Worm (Caenorhabditis elegans) whole organism, L3 larva: ENCODE data around the gene mtm-6.
"Not testable (repeated sequence)": the region's sequence is repeated elsewhere in the genome, so short reads cannot be mapped to it uniquely, and the experiment has no call there.

ENCODE experiments used
- R02D3.7 ChIP-seq: fragments of 150-350 bp; optimal IDR thresholded peaks from 2 replicates; lab custom pipeline; 2014; ENCODE audit warnings: missing biosample characterization, missing genetic modification characterization
- ZK546.5 ChIP-seq: sonication (generic microtip); optimal IDR thresholded peaks from 2 replicates; lab custom pipeline; 2017; ENCODE audit warnings: missing biosample characterization, missing genetic modification characterization
- aly-2 ChIP-seq: fragments of 150-350 bp; optimal IDR thresholded peaks from 2 replicates; lab custom pipeline; 2014; ENCODE audit warnings: missing biosample characterization, missing genetic modification characterization
- ceh-16 ChIP-seq: sonication (generic microtip); optimal IDR thresholded peaks from 2 replicates; lab custom pipeline; 2017; ENCODE audit warnings: missing biosample characterization, missing genetic modification characterization
- ceh-82 ChIP-seq: fragments of 150-350 bp; optimal IDR thresholded peaks from 2 replicates; lab custom pipeline; 2014; ENCODE audit warnings: missing biosample characterization, missing genetic modification characterization
- ceh-9 ChIP-seq: sonication (generic microtip); optimal IDR thresholded peaks from 2 replicates; lab custom pipeline; 2018; ENCODE audit warnings: missing biosample characterization, missing genetic modification characterization
- egl-5 ChIP-seq: fragments of 150-350 bp; optimal IDR thresholded peaks from 2 replicates; lab custom pipeline; 2017; ENCODE audit warnings: missing biosample characterization, missing genetic modification reagents, missing genetic modification characterization, inconsistent platforms
- elt-1 ChIP-seq: fragments of 150-350 bp; optimal IDR thresholded peaks from 2 replicates; lab custom pipeline; 2014; ENCODE audit warnings: missing biosample characterization, missing genetic modification characterization
- fkh-10 ChIP-seq: sonication (generic microtip); optimal IDR thresholded peaks from 2 replicates; lab custom pipeline; 2017; ENCODE audit warnings: missing biosample characterization, missing genetic modification reagents, missing genetic modification characterization
- fkh-2 ChIP-seq: fragments of 150-350 bp; optimal IDR thresholded peaks from 2 replicates; lab custom pipeline; 2014; ENCODE audit warnings: missing biosample characterization, missing genetic modification reagents, missing genetic modification characterization
- hmg-11 ChIP-seq: sonication (generic microtip); optimal IDR thresholded peaks from 2 replicates; lab custom pipeline; 2016; ENCODE audit warnings: missing genetic modification characterization, missing compliant biosample characterization
- lin-39 ChIP-seq: fragments of 150-350 bp; optimal IDR thresholded peaks from 2 replicates; lab custom pipeline; 2018; ENCODE audit warnings: missing biosample characterization, missing genetic modification reagents, missing genetic modification characterization
- nhr-23 ChIP-seq: fragments of 150-350 bp; optimal IDR thresholded peaks from 2 replicates; lab custom pipeline; 2014; ENCODE audit warnings: missing biosample characterization, missing genetic modification reagents, missing genetic modification characterization
- nhr-25 ChIP-seq: sonication (generic microtip); optimal IDR thresholded peaks from 2 replicates; lab custom pipeline; 2017; ENCODE audit warnings: missing biosample characterization, missing genetic modification characterization
- nhr-43 ChIP-seq: sonication (generic microtip); optimal IDR thresholded peaks from 2 replicates; lab custom pipeline; 2016; ENCODE audit warnings: mild to moderate bottlenecking, missing genetic modification characterization, missing compliant biosample characterization; ENCODE audit not compliant: poor library complexity, severe bottlenecking
- nhr-76 ChIP-seq: fragments of 150-350 bp; sonication (generic microtip); optimal IDR thresholded peaks from 5 replicates; lab custom pipeline; 2014; ENCODE audit warnings: missing biosample characterization, missing genetic modification characterization
- nhr-77 ChIP-seq: fragments of 150-350 bp; optimal IDR thresholded peaks from 2 replicates; lab custom pipeline; 2014; ENCODE audit warnings: missing biosample characterization, missing genetic modification characterization
- pha-4 ChIP-seq: fragments of 150-350 bp; optimal IDR thresholded peaks from 2 replicates; lab custom pipeline; 2014; ENCODE audit warnings: missing biosample characterization, missing genetic modification reagents, missing genetic modification characterization
- sea-2 ChIP-seq: fragments of 150-350 bp; sonication (generic microtip); optimal IDR thresholded peaks from 4 replicates; lab custom pipeline; 2014; ENCODE audit warnings: missing biosample characterization, missing genetic modification reagents, missing genetic modification characterization
- skn-1 ChIP-seq: fragments of 150-350 bp; optimal IDR thresholded peaks from 2 replicates; lab custom pipeline; 2014; ENCODE audit warnings: missing biosample characterization, missing genetic modification characterization
- tbx-2 ChIP-seq: sonication (generic microtip); optimal IDR thresholded peaks from 2 replicates; lab custom pipeline; 2016; ENCODE audit warnings: mild to moderate bottlenecking, missing genetic modification characterization, missing compliant biosample characterization
- unc-39 ChIP-seq: sonication (generic microtip); optimal IDR thresholded peaks from 4 replicates; lab custom pipeline; 2017; ENCODE audit warnings: missing biosample characterization, missing genetic modification characterization
- unc-62 ChIP-seq: fragments of 150-350 bp; sonication (generic microtip); optimal IDR thresholded peaks from 4 replicates; lab custom pipeline; 2014; ENCODE audit warnings: missing biosample characterization, missing genetic modification reagents, missing genetic modification characterization
- ztf-4 ChIP-seq: fragments of 150-350 bp; optimal IDR thresholded peaks from 2 replicates; lab custom pipeline; 2014; ENCODE audit warnings: missing biosample characterization, missing genetic modification characterization

mtm-6 gene

DNA sequence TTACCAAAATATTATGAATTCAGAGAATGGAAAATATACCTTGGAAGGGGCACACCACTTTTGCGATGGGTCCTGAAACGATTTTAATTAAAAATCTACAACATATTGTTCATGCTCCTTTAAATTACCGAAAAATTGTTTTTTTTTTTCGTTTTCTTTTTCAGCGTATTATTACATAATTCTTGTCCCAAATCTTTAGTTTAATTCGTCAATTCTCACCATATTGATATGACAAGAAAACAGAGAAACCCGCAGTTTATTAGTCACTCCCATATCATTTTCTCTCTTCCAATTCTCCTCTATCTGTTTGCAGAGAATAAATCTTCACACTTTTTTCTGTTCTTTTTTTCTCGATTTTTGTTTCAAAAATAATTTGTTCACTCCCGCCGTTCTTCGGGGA is 48.4 kb downstream of the mtm-6 start, which contains the start of gene F11F1.1:
Gene F11F1.1 (plus strand): TSS at position 301 of the 400 bp plus-strand sequence.
- no peak for TF ChIP-seq fkh-2 (tag; lab: Kevin White, UChicago)
- no peak for TF ChIP-seq nhr-76 (tag; lab: Kevin White, UChicago)
- TF ChIP-seq aly-2 (tag; lab: Kevin White, UChicago): no peak
- no peak for TF ChIP-seq unc-62 (GFP tag; lab: Kevin White, UChicago)
- TF ChIP-seq pha-4 (tag; lab: Kevin White, UChicago): no peak
- TF ChIP-seq nhr-77 (tag; lab: Kevin White, UChicago): no peak
- TF ChIP-seq ztf-4 (tag; lab: Kevin White, UChicago): no peak
- TF ChIP-seq nhr-25 (tag; lab: Kevin White, UChicago): no peak
- TF ChIP-seq lin-39: no peak
- TF ChIP-seq R02D3.7 (tag; lab: Kevin White, UChicago): no peak
- TF ChIP-seq, all 47 proteins: peak for 0

DNA sequence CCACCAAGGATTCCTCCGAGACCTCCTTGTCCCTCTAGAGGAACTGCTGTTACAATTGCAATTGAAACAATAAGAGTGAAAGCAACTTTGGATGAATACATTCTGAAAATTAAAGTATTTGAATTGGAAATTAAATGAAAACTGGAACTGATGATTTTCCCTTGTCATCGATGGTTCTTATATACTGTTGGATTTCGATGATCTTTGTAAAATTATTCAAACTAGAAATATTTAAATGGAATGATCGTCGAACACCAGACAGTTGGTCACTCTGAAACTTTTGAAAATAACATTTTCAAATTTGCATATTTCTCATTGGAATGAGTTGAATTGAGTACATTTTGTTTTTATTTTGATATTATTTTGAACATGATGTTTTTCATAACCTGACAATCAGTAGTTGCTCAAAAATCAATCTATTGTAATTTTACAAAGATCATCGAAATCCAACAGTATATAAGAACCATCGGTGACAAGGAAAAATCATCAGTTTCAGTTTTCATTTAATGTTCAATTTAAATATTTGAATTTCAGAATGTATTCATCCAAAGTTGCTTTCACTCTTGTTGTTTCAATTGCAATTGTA is 54.9 kb downstream of the mtm-6 start, which contains the start of the genes srlf-9 and srlf-10:
Gene srlf-9 (minus strand): TSS at position 101 of the 586 bp plus-strand sequence.
Gene srlf-10 (plus strand): TSS at position 536 of the 586 bp plus-strand sequence.
- TF ChIP-seq tbx-2 (tag; lab: Kevin White, UChicago); nhr-23; ceh-82 (tag; lab: Kevin White, UChicago): not testable (repeated sequence)

DNA sequence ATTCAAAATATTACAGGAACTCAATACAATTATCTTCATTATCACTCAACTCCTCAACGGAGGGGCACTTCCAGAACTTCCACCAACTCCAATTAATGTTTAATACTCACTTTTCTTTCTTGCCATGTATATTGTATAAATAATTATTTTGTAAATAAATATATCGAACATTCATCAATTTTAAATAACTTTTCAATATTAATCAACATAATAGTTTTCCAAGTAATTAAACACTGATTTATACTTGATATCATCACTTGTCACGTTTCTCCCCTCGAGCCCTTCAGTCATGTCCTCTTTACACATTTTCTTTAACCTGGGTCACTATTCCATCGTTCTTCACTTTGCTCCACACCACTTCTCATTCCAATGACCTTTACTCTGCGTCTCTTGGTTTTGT is 56.0 kb downstream of the mtm-6 start, which contains the start of gene mig-18:
Gene mig-18 (plus strand): TSS at position 301 of the 400 bp plus-strand sequence.
- TF ChIP-seq ceh-9 (tag; lab: Kevin White, UChicago) (no peak), ceh-16 (tag; lab: Kevin White, UChicago) (no peak), egl-5 (tag; lab: Kevin White, UChicago) (no peak)

DNA sequence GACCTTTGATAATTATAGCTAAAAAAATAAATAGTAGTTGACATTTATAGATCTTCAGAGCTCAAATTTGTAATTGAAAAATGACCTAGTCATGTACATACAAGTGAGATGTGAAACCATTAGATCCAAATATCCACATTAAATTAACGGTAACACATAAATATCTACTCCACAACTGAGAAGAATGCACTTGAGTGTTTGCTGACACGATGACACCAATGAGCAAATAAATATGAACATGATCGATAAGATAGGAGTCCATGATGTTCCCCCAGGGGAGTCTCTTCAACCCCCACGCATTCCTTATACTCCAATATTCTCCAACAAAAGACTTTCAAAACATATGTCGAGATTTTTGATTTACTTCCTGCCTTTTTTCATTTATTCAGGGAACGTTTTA is 57.5 kb downstream of the mtm-6 start, which contains the start of gene ttr-52:
Gene ttr-52 (plus strand): TSS at position 301 of the 400 bp plus-strand sequence.
- TF ChIP-seq R02D3.7 (tag; lab: Kevin White, UChicago) (no peak), ceh-16 (tag; lab: Kevin White, UChicago) (no peak), skn-1 (tag; lab: Kevin White, UChicago) (no peak), fkh-10 (GFP tag; lab: Kevin White, UChicago) (no peak), ztf-4 (tag; lab: Kevin White, UChicago) (no peak), unc-39 (tag; lab: Kevin White, UChicago) (no peak), elt-1 (tag; lab: Kevin White, UChicago) (no peak), ZK546.5 (tag; lab: Kevin White, UChicago) (no peak), hmg-11 (tag; lab: Kevin White, UChicago) (no peak), nhr-43 (tag; lab: Kevin White, UChicago) (no peak), fkh-2 (tag; lab: Kevin White, UChicago) (no peak), sea-2 (GFP tag; lab: Kevin White, UChicago) (no peak), nhr-23 (no peak)
